Fruit fly (Drosophila melanogaster) whole organism: ENCODE measurements around the gene Gat.

Source experiments
- CG8478 ChIP-seq: fragments of >200 bp; optimal IDR thresholded peaks from 2 replicates; lab custom pipeline; 2018; ENCODE audit warnings: inconsistent platforms
- Dll ChIP-seq: fragments of >200 bp; optimal IDR thresholded peaks from 2 replicates; lab custom pipeline; 2017
- EcR ChIP-seq, 2 experiments: fragments of >200 bp; optimal IDR thresholded peaks; 2 replicates each; lab custom pipeline; 2017; ENCODE audit warnings: missing biosample characterization in 2 of 2, missing genetic modification characterization in 2 of 2, missing genetic modification reagents in 2 of 2
- pan ChIP-seq: fragments of >200 bp; optimal IDR thresholded peaks from 2 replicates; lab custom pipeline; 2017
- psq ChIP-seq: fragments of >200 bp; optimal IDR thresholded peaks from 2 replicates; lab custom pipeline; 2017
- usp ChIP-seq: fragments of >200 bp; optimal IDR thresholded peaks from 2 replicates; lab custom pipeline; 2017; ENCODE audit warnings: missing biosample characterization, missing genetic modification characterization, mixed read lengths

The Gat gene

DNA sequence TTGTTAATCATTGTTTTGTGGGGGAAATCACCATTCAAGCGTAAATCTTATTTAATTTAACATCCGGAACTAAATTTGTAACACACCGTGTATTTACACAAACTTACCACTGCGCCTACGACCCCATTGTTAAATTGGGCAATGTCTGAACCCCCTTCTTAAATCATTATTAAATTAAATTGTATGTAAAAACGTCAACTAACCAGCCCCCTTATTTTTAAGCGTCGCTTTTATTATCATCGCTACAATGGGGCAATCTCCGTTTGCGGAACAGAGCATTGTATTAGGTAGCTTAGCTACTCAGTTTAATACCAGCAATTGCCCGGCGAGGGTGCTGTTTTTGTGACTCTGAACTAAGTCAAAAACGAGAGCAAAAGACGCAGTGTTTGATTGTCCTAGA, at the start of gene Gat:
Gene Gat, plus strand, starts transcription at position 301 of the 400 bp plus-strand sequence.
- no peak for TF ChIP-seq EcR (GFP tag; optimal IDR thresholded peaks at IDR 0.05; lab: Kevin White, UChicago)
- TF ChIP-seq Dll, result no peak
- TF ChIP-seq pan (lab: Kevin White, UChicago), result no peak

DNA sequence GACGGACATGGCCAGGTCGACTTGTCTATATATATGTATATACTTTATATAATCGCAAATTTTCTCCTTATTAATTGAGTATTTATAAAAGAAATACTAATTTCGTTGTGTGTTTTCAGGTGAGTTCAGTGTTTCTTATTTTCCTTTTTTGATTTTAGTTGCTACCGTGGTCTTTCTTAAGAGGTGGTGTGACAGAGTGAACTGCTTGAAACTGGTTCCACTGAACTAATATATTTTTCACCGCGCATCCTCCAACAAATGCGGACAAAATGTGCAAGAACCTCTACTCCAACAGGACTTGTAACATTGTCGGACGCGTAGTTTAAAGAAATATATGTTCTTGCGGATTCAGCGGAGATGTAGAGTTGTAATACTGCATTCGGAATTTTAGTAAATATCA, 46.7 kb upstream of the Gat start, which contains the start of gene CG1909:
Gene CG1909, plus strand, starts transcription at position 273 of the 400 bp plus-strand sequence.
- TF ChIP-seq CG8478 (no peak), psq (lab: Kevin White, UChicago) (no peak), EcR (GFP tag; optimal IDR thresholded peaks at IDR 0.05; lab: Kevin White, UChicago) (no peak), pan (lab: Kevin White, UChicago) (no peak)

DNA sequence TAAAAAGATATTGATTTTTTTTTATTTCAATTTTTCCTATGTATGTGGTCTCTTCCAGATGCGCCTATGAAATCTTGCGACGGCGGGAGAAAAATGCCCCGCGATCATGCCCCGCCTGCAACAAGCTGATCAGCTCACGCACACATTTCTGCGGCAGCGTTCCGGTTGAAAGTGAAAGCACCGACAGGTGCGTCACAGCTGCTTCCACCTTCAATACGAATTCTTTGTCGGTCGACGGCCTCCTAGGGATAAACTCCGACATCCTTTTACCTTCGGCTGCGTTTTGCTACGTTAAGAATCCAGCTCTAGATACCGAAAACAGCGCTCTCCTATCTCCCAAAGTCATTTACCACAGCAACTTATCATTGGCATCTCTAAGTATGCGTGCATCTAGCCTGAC, 41.0 kb upstream of the Gat start:
- TF ChIP-seq Dll, result no peak
- no peak for TF ChIP-seq usp (GFP tag; lab: Kevin White, UChicago)
- TF ChIP-seq pan (lab: Kevin White, UChicago), result no peak
- TF ChIP-seq psq (lab: Kevin White, UChicago), result no peak
- TF ChIP-seq EcR (GFP tag; optimal IDR thresholded peaks at IDR 0.05; lab: Kevin White, UChicago), result no peak
- TF ChIP-seq CG8478, result no peak

DNA sequence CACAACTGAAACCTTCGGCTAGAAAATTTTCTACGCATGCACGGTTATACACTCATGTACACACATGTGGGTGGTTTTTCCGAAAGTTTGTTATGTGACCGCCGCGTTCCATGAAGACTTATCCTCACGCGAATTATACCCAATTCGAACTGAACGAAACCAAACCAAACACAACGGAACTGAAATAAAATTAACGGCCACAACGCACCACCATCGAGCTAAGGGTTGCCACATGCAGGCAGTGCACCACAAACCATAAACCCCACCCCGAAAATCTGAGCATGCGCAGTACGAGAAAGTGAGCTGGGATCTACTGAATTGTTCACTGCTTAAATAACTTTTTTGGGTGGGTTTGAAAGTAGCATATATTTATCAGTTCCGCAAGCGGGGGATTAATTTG, 22.0 kb upstream of the Gat start, which contains the start of gene onecut:
Gene onecut, minus strand, starts transcription at position 152 of the 400 bp plus-strand sequence.
- TF ChIP-seq EcR (GFP tag; optimal IDR thresholded peaks at IDR 0.05; lab: Kevin White, UChicago) (no peak), Dll (no peak), psq (lab: Kevin White, UChicago) (no peak), pan (lab: Kevin White, UChicago) (no peak), usp (GFP tag; lab: Kevin White, UChicago) (no peak), CG8478 (no peak)

DNA sequence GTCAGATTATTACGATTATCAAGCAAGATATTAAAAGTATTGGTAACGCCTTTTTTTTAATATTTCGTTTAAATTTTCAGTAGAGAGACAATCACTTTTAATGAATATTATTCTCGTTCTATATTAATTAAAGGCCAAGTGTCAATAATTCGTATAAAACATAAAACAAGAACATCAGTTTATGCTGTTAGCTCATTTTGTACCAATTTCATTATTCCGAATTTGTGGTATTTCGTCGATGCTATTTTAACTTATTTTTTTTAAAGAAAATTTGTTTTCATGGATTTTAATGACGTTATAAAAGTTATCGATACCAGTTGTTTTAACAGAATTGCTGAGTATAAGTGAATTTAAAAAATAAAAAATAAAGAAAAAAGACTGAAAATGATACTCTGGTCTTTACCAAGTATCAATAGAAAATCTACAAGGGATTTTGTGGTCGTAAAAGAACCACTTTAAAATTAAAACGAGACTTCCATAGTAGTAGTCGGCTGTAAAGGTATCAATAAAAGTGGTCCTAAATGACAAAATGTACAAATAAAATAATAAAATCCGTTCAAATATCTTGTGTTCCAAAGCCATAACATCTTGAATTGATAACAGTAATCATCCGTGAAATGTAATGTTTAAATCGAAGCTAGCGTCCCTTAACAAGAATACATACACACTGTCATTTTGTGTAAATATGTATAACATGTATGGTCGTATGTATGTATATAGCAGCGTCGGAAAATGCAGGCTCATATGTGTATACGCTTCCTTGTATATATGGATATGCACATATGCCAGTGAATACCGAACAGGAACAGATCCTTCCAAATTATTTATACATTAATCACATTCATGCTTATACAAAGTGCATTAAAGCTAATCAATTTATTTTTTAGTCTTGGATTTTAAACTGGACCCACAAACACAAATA, 18.8 kb upstream of the Gat start, which contains the start of gene Eph:
Gene Eph, plus strand, starts transcription at position 287 of the 922 bp plus-strand sequence.
- no peak for TF ChIP-seq Dll
- TF ChIP-seq CG8478, result no peak
- no peak for TF ChIP-seq psq (lab: Kevin White, UChicago)
- TF ChIP-seq EcR (GFP tag; optimal IDR thresholded peaks at IDR 0.05; lab: Kevin White, UChicago), result no peak
- TF ChIP-seq usp (GFP tag; lab: Kevin White, UChicago), result no peak
- TF ChIP-seq pan (lab: Kevin White, UChicago), result no peak

DNA sequence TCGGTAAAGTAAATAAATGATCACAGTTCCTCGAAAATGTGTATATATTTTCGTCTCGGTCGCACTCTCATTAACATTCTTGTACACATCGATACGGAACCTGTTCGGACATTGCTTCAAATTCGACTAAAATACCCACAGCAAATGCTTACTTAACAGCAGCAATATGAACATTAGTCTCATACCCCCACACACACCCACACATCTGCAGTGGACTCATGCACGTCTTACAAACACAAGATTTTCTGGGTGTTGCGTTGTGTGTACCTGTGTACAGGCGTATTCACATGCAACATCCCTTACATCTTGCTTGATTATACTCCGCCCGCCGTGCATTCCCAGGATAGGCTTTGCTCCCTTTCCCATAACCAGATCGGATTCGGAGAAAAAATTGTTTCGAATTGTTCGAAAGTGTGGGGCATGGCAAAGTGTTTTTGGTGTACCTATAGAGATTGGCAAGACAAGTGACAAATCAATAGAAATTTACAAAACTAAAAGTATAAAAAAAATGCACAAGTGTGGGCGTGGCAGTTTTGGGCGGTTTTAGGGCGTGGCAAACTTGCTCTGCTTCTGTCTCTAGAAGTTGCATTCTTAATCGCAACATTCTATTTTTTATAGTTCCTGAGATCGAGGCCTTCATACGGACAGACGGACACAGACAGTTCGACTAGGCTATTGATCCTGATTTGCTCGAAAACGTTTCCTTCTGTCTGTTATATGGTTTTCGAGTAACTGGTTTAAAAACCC, 3.4 kb upstream of the Gat start, which contains the start of gene mav:
Gene mav, minus strand, starts transcription at position 134 of the 747 bp plus-strand sequence.
- TF ChIP-seq psq (lab: Kevin White, UChicago) (no peak), CG8478 (no peak), pan (lab: Kevin White, UChicago) (no peak), Dll (no peak), EcR (GFP tag; optimal IDR thresholded peaks at IDR 0.05; lab: Kevin White, UChicago) (no peak), usp (GFP tag; lab: Kevin White, UChicago) (no peak)

DNA sequence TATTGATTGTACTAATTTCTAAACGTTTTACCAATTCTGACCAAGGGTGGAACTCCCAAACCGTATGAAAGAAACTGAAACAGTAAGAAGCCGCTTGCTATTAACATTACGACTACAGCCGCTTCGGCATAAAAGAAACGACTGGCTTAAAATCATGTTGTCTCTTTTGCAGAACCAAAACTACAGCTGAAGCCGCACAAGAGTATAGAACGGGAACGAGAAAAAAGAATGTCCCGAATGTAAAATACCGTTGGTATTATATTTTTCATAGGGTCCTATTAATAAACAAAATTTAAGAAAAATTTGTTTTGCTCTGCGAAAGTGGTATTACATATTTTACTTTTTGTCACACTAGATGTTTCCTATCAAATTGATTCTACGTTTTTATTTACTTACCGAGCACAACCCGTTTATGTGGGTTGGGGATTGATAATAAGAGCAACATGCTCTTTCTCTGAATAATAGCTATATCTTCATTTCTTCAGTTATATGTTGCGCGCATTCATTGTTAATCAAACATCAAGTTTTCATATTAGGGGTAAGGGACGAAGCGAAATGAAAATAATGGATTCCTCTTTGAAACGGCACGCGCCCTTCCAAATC, 17.0 kb downstream of the Gat start, which contains the start of gene Ekar:
Gene Ekar, minus strand, starts transcription at position 143 of the 603 bp plus-strand sequence.
- TF ChIP-seq CG8478, result no peak
- TF ChIP-seq EcR (GFP tag; optimal IDR thresholded peaks at IDR 0.05; lab: Kevin White, UChicago), result no peak

DNA sequence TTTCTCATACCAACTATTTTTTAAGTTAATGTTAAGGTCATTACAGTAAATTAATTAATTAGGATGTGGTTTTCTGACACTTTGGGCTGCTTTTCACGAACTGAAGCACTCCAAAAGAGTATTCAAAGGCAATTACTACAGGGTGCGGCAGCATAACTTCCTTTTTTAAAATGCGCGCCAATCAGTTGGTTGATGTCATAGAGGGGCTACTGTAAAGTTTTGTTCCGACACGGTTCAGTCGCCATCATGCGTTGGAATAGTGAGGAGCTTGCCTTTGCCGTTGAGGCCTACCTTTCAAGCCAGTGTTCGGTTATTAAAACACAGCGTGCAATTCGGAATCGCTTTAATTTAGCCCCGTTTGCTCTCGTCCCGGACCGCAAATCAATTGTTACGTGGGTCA, 17.9 kb downstream of the Gat start:
- no peak for TF ChIP-seq pan (lab: Kevin White, UChicago)
- no peak for TF ChIP-seq usp (GFP tag; lab: Kevin White, UChicago)
- TF ChIP-seq EcR (GFP tag; optimal IDR thresholded peaks at IDR 0.05; lab: Kevin White, UChicago), result no peak
- TF ChIP-seq Dll, result no peak
- no peak for TF ChIP-seq CG8478
- no peak for TF ChIP-seq psq (lab: Kevin White, UChicago)

DNA sequence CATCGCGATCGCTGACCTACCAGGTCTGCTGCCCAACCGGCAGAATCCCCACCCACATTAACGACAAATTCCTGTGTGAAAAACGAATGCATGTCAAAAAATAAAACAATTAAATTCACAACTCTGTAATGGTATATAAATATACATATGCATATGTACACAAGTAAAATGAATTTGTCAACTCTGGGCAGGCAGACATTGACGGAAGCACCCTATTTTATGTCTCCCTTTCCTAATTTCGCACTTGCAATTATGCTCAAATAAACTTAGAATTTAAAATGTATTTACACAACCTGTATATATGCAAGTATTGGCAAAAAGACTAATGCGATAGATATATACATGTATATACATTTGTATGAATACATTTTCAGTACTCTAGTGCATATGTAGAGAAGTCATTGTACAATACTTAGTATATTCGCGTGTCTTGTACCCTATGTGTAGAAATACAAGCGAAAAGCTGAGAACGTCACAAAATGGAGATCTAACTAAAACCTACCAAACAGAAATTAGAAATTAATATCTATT, 29.6 kb downstream of the Gat start:
- TF ChIP-seq Dll, result no peak
- no peak for TF ChIP-seq pan (lab: Kevin White, UChicago)
- no peak for TF ChIP-seq usp (GFP tag; lab: Kevin White, UChicago)
- no peak for TF ChIP-seq EcR (GFP tag; optimal IDR thresholded peaks at IDR 0.05; lab: Kevin White, UChicago)
- TF ChIP-seq CG8478, result no peak
- no peak for TF ChIP-seq psq (lab: Kevin White, UChicago)

DNA sequence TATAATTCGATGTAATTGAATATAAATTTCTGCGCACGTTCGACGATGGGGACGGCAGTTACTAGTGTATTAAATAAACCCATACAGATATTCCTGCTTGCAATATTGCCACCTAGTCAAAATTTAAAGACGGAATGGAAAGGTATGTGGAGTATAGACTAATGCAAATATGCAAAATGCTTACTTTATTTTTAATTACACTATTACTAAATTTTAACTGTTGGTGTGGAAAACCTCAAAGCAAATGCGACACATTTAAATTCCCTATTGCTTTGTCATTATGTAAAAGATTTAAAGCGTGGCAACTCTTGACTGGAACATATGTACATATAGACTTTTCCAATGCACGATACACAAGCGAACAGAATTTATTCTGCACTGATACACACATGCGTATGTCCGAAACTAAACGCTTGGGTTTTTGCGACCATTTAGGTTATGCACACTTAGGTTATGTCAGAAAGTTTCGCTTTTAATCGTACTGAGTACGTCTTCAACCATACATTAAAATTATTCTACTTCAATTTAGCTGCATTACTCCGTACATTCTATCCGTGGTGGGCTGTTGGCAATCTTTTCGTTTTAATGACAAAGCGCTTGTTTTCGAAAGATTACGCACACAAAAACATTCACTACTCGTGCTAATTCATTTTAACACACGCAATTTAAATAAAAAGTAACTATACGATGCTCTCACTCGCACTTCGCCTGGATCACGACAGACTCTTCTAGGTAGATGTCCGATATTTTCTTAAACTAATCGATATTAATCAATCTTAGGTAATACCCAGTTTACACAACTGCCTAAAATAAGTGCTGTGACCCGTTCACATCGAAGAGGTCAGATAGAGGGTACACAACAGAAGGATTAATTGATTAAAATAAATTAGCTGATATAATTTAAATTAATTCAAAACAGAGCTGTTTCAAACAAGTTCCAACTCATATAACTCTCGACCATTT, 30.7 kb downstream of the Gat start, which contains the start of gene gw:
Gene gw, minus strand, starts transcription at position 725 of the 963 bp plus-strand sequence.
- TF ChIP-seq EcR (GFP tag; optimal IDR thresholded peaks at IDR 0.05; lab: Kevin White, UChicago), result no peak
- TF ChIP-seq usp (GFP tag; lab: Kevin White, UChicago), result no peak
- TF ChIP-seq CG8478, result no peak
- no peak for TF ChIP-seq pan (lab: Kevin White, UChicago)
- TF ChIP-seq psq (lab: Kevin White, UChicago), result no peak
- no peak for TF ChIP-seq Dll
